Fruit fly (Drosophila melanogaster) whole organism, embryonic: ENCODE results near the gene CG7789.

Experiments
- Adf1 ChIP-seq: fragments of 200-800 bp; sonication (Bioruptor generic); IDR thresholded peaks from 2 replicates; pipeline ENCODE4 v1.3.6; 2022; ENCODE audit warnings: missing biosample characterization, missing genetic modification characterization
- Awh ChIP-seq: fragments of 200-800 bp; sonication (Bioruptor generic); IDR thresholded peaks from 2 replicates; pipeline ENCODE4, ENCODE4 v1.3.6; 2022; ENCODE audit warnings: missing biosample characterization, missing genetic modification characterization
- B-H2 ChIP-seq: fragments of 200-800 bp; sonication (Bioruptor generic); optimal IDR thresholded peaks from 2 replicates; lab custom pipeline; 2018; ENCODE audit warnings: missing biosample characterization, mild to moderate bottlenecking, missing genetic modification characterization
- Bgb ChIP-seq: fragments of 200-800 bp; sonication (Bioruptor generic); IDR thresholded peaks from 2 replicates; pipeline ENCODE4 v1.3.6; 2022; ENCODE audit warnings: missing biosample characterization, missing genetic modification characterization; ENCODE audit not compliant: partially characterized antibody
- Bteb2 ChIP-seq: fragments of 200-800 bp; sonication (Bioruptor generic); optimal IDR thresholded peaks from 2 replicates; lab custom pipeline; 2016; ENCODE audit warnings: missing biosample characterization, missing genetic modification characterization
- C15 ChIP-seq: fragments of 200-800 bp; sonication (Bioruptor generic); IDR thresholded peaks from 3 replicates; pipeline ENCODE4 v1.3.6; 2022; ENCODE audit warnings: missing biosample characterization, missing genetic modification characterization
- CG10565 ChIP-seq: fragments of 200-800 bp; sonication (Bioruptor generic); optimal IDR thresholded peaks from 3 replicates; lab custom pipeline; 2016; ENCODE audit warnings: missing biosample characterization, mild to moderate bottlenecking, missing genetic modification characterization
- CG12219 ChIP-seq: fragments of 200-800 bp; sonication (Bioruptor generic); optimal IDR thresholded peaks from 3 replicates; lab custom pipeline; 2018; ENCODE audit warnings: missing biosample characterization, mild to moderate bottlenecking, missing genetic modification characterization
- CG12659 ChIP-seq: fragments of 200-800 bp; sonication (Bioruptor generic); optimal IDR thresholded peaks from 3 replicates; lab custom pipeline; 2017; ENCODE audit warnings: mild to moderate bottlenecking, missing biosample characterization, missing genetic modification reagents, missing genetic modification characterization
- CG17612 ChIP-seq: fragments of 200-800 bp; sonication (Bioruptor generic); IDR thresholded peaks from 2 replicates; pipeline ENCODE4 v1.3.6; 2022; ENCODE audit warnings: missing biosample characterization, missing genetic modification characterization
- CG18262 ChIP-seq: fragments of 200-800 bp; optimal IDR thresholded peaks from 3 replicates; lab custom pipeline; 2019; ENCODE audit warnings: missing biosample characterization, mild to moderate bottlenecking, missing genetic modification characterization, moderate library complexity
- CG18599 ChIP-seq: fragments of 200-800 bp; sonication (Bioruptor generic); optimal IDR thresholded peaks from 3 replicates; lab custom pipeline; 2017; ENCODE audit warnings: missing biosample characterization, missing genetic modification characterization, mild to moderate bottlenecking, moderate library complexity, missing genetic modification reagents
- CG2120 ChIP-seq: fragments of 200-800 bp; sonication (Bioruptor generic); optimal IDR thresholded peaks from 3 replicates; lab custom pipeline; 2016; ENCODE audit warnings: missing biosample characterization, missing genetic modification characterization
- CG2712 ChIP-seq: fragments of 200-800 bp; optimal IDR thresholded peaks from 3 replicates; lab custom pipeline; 2019; ENCODE audit warnings: missing biosample characterization, mild to moderate bottlenecking, missing genetic modification characterization, moderate library complexity
- CG5245 ChIP-seq: fragments of 200-800 bp; sonication (Bioruptor generic); optimal IDR thresholded peaks from 3 replicates; lab custom pipeline; 2016; ENCODE audit warnings: missing biosample characterization, missing genetic modification characterization
- CG6272 ChIP-seq: fragments of 200-800 bp; sonication (Bioruptor generic); IDR thresholded peaks from 2 replicates; pipeline ENCODE4 v1.3.6; 2022; ENCODE audit warnings: missing biosample characterization, missing genetic modification characterization
- CG6689 ChIP-seq: fragments of 200-800 bp; sonication (Bioruptor generic); IDR thresholded peaks from 2 replicates; pipeline ENCODE4 v1.3.6; 2022; ENCODE audit warnings: missing biosample characterization, missing genetic modification characterization
- CG7987 ChIP-seq: fragments of 200-800 bp; sonication (Bioruptor generic); optimal IDR thresholded peaks from 2 replicates; lab custom pipeline; 2018; ENCODE audit warnings: missing biosample characterization, mild to moderate bottlenecking, missing genetic modification characterization, moderate library complexity
- CG8388 ChIP-seq: fragments of 200-800 bp; sonication (Bioruptor generic); optimal IDR thresholded peaks from 2 replicates; lab custom pipeline; 2019; ENCODE audit warnings: missing biosample characterization, mild to moderate bottlenecking, missing genetic modification characterization, moderate library complexity
- D ChIP-seq, 2 experiments: fragments of 200-800 bp in 1 of 2; fragments of >200 bp in 1 of 2; sonication (Bioruptor generic) in 1 of 2; optimal IDR thresholded peaks; 2 replicates in 1 of 2; 3 replicates in 1 of 2; lab custom pipeline; 2017; ENCODE audit warnings: mild to moderate bottlenecking in 1 of 2, missing biosample characterization in 1 of 2, missing genetic modification characterization in 1 of 2, missing genetic modification reagents in 1 of 2
- Dek ChIP-seq: fragments of 200-800 bp; sonication (Bioruptor generic); optimal IDR thresholded peaks from 3 replicates; lab custom pipeline; 2019; ENCODE audit warnings: missing biosample characterization, mild to moderate bottlenecking, missing genetic modification characterization, moderate library complexity
- Dfd ChIP-seq, 2 experiments: fragments of >200 bp; optimal IDR thresholded peaks; 2 replicates each; lab custom pipeline; 2017; ENCODE audit warnings: missing biosample characterization in 2 of 2, missing genetic modification characterization in 2 of 2
- Dip2 ChIP-seq: fragments of 200-800 bp; sonication (Bioruptor generic); IDR thresholded peaks from 2 replicates; pipeline ENCODE4 v1.3.6; 2022; ENCODE audit warnings: missing biosample characterization, missing genetic modification characterization
- E2f2 ChIP-seq: fragments of 200-800 bp; sonication (Bioruptor generic); IDR thresholded peaks from 2 replicates; pipeline ENCODE4 v1.3.6; 2022; ENCODE audit warnings: missing biosample characterization, missing genetic modification characterization
- HLH3B ChIP-seq: fragments of 200-800 bp; sonication (Bioruptor generic); IDR thresholded peaks from 2 replicates; pipeline ENCODE4 v1.3.6; 2022; ENCODE audit warnings: missing biosample characterization, missing genetic modification characterization
- HmgD ChIP-seq: fragments of 200-800 bp; sonication (Bioruptor generic); optimal IDR thresholded peaks from 3 replicates; lab custom pipeline; 2016; ENCODE audit warnings: missing biosample characterization, missing genetic modification characterization
- HmgZ ChIP-seq: fragments of 200-800 bp; sonication (Bioruptor generic); optimal IDR thresholded peaks from 2 replicates; lab custom pipeline; 2018; ENCODE audit warnings: missing biosample characterization, mild to moderate bottlenecking, missing genetic modification characterization
- MTF-1 ChIP-seq: fragments of 200-800 bp; sonication (Bioruptor generic); optimal IDR thresholded peaks from 2 replicates; lab custom pipeline; 2018; ENCODE audit warnings: missing biosample characterization, mild to moderate bottlenecking, missing genetic modification characterization, borderline replicate concordance
- Mad ChIP-seq: fragments of 200-800 bp; sonication (Bioruptor generic); optimal IDR thresholded peaks from 2 replicates; lab custom pipeline; 2016; ENCODE audit warnings: missing biosample characterization, missing genetic modification characterization
- Mrtf ChIP-seq: fragments of 200-800 bp; sonication (Bioruptor generic); IDR thresholded peaks from 3 replicates; pipeline ENCODE4 v1.3.6; 2022; ENCODE audit warnings: missing biosample characterization, missing genetic modification characterization
- Pdp1 ChIP-seq, 2 experiments: fragments of 200-800 bp; sonication (Bioruptor generic); optimal IDR thresholded peaks; 3 replicates each; lab custom pipeline; 2016; ENCODE audit warnings: missing biosample characterization in 2 of 2, missing genetic modification characterization in 2 of 2, mild to moderate bottlenecking in 1 of 2, moderate library complexity in 1 of 2
- Ptx1 ChIP-seq: fragments of 200-800 bp; sonication (Bioruptor generic); IDR thresholded peaks from 2 replicates; pipeline ENCODE4 v1.3.6; 2022; ENCODE audit warnings: missing biosample characterization, missing genetic modification characterization
- Taf1 ChIP-seq: fragments of 200-800 bp; sonication (Bioruptor generic); IDR thresholded peaks from 2 replicates; pipeline ENCODE4 v1.3.6; 2022; ENCODE audit warnings: missing biosample characterization, missing genetic modification characterization
- Tbp ChIP-seq: fragments of >200 bp; optimal IDR thresholded peaks from 2 replicates; lab custom pipeline; 2018; ENCODE audit warnings: missing biosample characterization, missing genetic modification characterization
- al ChIP-seq: fragments of 200-800 bp; sonication (Bioruptor generic); IDR thresholded peaks from 2 replicates; pipeline ENCODE4 v1.3.6; 2022; ENCODE audit warnings: missing biosample characterization, missing genetic modification characterization
- az2 ChIP-seq: fragments of 200-800 bp; sonication (Bioruptor generic); optimal IDR thresholded peaks from 3 replicates; lab custom pipeline; 2016; ENCODE audit warnings: missing biosample characterization, missing genetic modification characterization
- cg ChIP-seq: fragments of 200-800 bp; sonication (Bioruptor generic); optimal IDR thresholded peaks from 3 replicates; lab custom pipeline; 2019; ENCODE audit warnings: missing biosample characterization, mild to moderate bottlenecking, missing genetic modification characterization, moderate library complexity
- disco-r ChIP-seq: fragments of 200-800 bp; sonication (Bioruptor generic); optimal IDR thresholded peaks from 2 replicates; lab custom pipeline; 2016; ENCODE audit warnings: missing biosample characterization, missing genetic modification characterization
- ken ChIP-seq: fragments of 200-800 bp; sonication (Bioruptor generic); IDR thresholded peaks from 3 replicates; pipeline ENCODE4 v1.3.6; 2022; ENCODE audit warnings: missing biosample characterization, missing genetic modification characterization
- kni ChIP-seq: fragments of 200-800 bp; sonication (Bioruptor generic); optimal IDR thresholded peaks from 3 replicates; lab custom pipeline; 2017; ENCODE audit warnings: mild to moderate bottlenecking, missing biosample characterization, missing genetic modification reagents, missing genetic modification characterization
- nerfin-2 ChIP-seq: fragments of 200-800 bp; sonication (Bioruptor generic); IDR thresholded peaks from 2 replicates; pipeline ENCODE4 v1.3.6; 2022; ENCODE audit warnings: missing biosample characterization, missing genetic modification characterization; ENCODE audit not compliant: partially characterized antibody
- otp ChIP-seq: fragments of 200-800 bp; sonication (Bioruptor generic); IDR thresholded peaks from 3 replicates; pipeline ENCODE4, ENCODE4 v1.3.6; 2022; ENCODE audit warnings: missing biosample characterization, missing genetic modification characterization
- prd ChIP-seq, 3 experiments: fragments of >200 bp in 2 of 3; fragments of 200-800 bp in 1 of 3; sonication (Bioruptor generic) in 1 of 3; optimal IDR thresholded peaks in 2 of 3; IDR thresholded peaks in 1 of 3; 2 replicates in 2 of 3; 3 replicates in 1 of 3; pipeline versions ENCODE4 v1.3.6 to Lab custom; 2017 to 2022; ENCODE audit warnings: missing biosample characterization in 1 of 3, missing genetic modification characterization in 1 of 3
- psq ChIP-seq: fragments of 200-800 bp; sonication (Bioruptor generic); optimal IDR thresholded peaks from 2 replicates; lab custom pipeline; 2017; ENCODE audit warnings: missing biosample characterization, missing genetic modification characterization
- repo ChIP-seq: fragments of 200-800 bp; sonication (Bioruptor generic); optimal IDR thresholded peaks from 2 replicates; lab custom pipeline; 2016; ENCODE audit warnings: missing biosample characterization, missing genetic modification characterization
- stwl ChIP-seq: fragments of 200-800 bp; sonication (Bioruptor generic); optimal IDR thresholded peaks from 3 replicates; lab custom pipeline; 2018; ENCODE audit warnings: missing biosample characterization, mild to moderate bottlenecking, missing genetic modification characterization, moderate library complexity
- tin ChIP-seq: fragments of 200-800 bp; sonication (Bioruptor generic); optimal IDR thresholded peaks from 3 replicates; lab custom pipeline; 2016; ENCODE audit warnings: missing biosample characterization, missing genetic modification characterization
- trh ChIP-seq: fragments of 200-800 bp; sonication (Bioruptor generic); optimal IDR thresholded peaks from 2 replicates; lab custom pipeline; 2016; ENCODE audit warnings: missing biosample characterization, missing genetic modification characterization
- unc-4 ChIP-seq: fragments of 200-800 bp; sonication (Bioruptor generic); IDR thresholded peaks from 2 replicates; pipeline ENCODE4 v1.3.6; 2022; ENCODE audit warnings: missing biosample characterization, missing genetic modification characterization; ENCODE audit not compliant: partially characterized antibody

Gene CG7789

DNA sequence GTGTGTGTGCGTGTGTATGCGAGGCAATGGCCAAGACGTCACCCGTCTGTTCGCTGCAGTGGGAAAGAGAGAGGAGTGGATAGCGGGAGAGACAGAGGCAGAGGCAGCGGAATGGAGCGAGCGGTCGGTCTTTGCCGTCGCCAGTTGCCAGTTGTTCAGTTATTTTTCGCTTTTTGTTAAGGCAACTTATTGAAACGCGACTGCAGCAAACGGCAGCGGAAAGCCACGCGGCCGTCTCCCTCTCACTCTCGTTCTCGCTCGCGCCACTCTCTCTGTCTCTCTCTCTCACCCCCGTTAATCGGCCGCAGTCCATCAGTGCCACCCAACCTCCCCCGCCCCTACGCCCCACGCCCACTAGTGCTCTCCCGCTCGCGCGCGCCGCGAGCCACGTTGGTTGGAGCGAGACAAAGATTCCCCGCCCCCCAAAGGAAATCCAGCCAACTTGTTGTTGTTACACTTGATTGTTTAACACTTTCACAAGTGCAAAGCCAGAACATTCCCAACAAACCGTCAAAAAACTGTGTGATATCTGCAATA is 30.1 kb upstream of the CG7789 start (continued):
- TF ChIP-seq Awh (no peak), kni (peak; percentile 82), CG5245 (GFP tag; lab: Kevin White, UChicago) (no peak), otp (0 out of 3 replicates have a peak, but pooled peaks have one; percentile 67), repo (GFP tag; lab: Kevin White, UChicago) (no peak), CG10565 (no peak), ken (GFP tag; lab: Robert Waterston, UW) (no peak), prd (optimal IDR thresholded peaks at IDR 0.05; lab: Kevin White, UChicago) (no peak), prd (GFP tag; IDR thresholded peaks at IDR 0.05; lab: Robert Waterston, UW) (no peak), Ptx1 (peak; percentile 16; the same call in 1 of the 2 replicates), E2f2 (0 out of 2 replicates have a peak, but pooled peaks have one; percentile 20), Dfd (GFP tag; optimal IDR thresholded peaks at IDR 0.05; lab: Kevin White, UChicago) (no peak), psq (GFP tag; lab: Kevin White, UChicago) (peak; percentile 76), Adf1 (GFP tag; lab: Robert Waterston, UW) (peak; percentile 89), MTF-1 (no peak), Bteb2 (GFP tag; lab: Kevin White, UChicago) (no peak), CG6689 (GFP tag; lab: Robert Waterston, UW) (no peak; the same call in 1 of the 2 replicates), Pdp1 (GFP tag; optimal IDR thresholded peaks at IDR 0.05; lab: Kevin White, UChicago) (no peak), Mad (GFP tag; lab: Kevin White, UChicago) (no peak), CG17612 (no peak), C15 (GFP tag; lab: Robert Waterston, UW) (no peak), Mrtf (no peak), B-H2 (peak; percentile 11), stwl (tag; lab: Kevin White, UChicago) (peak; percentile 5), CG8388 (GFP tag; lab: Kevin White, UChicago) (no peak), cg (peak; percentile 93), CG6272 (GFP tag; lab: Robert Waterston, UW) (no peak), CG18599 (peak; percentile 69), HmgD (GFP tag; lab: Kevin White, UChicago) (peak; percentile 46), Dek (tag; lab: Kevin White, UChicago) (no peak), D (optimal IDR thresholded peaks at IDR 0.05; lab: Kevin White, UChicago) (no peak), D (GFP tag; optimal IDR thresholded peaks at IDR 0.05; lab: Kevin White, UChicago) (peak; percentile 8), trh (GFP tag; lab: Kevin White, UChicago) (no peak), CG7987 (GFP tag; lab: Kevin White, UChicago) (no peak), tin (GFP tag; lab: Kevin White, UChicago) (no peak), Bgb (GFP tag; lab: Robert Waterston, UW) (peak; percentile 72), nerfin-2 (peak; percentile 41; the same call in 1 of the 2 replicates), HmgZ (tag; lab: Kevin White, UChicago) (peak; percentile 80), al (GFP tag; lab: Robert Waterston, UW) (0 out of 2 replicates have a peak, but pooled peaks have one; percentile 19), az2 (GFP tag; lab: Kevin White, UChicago) (no peak), CG2120 (GFP tag; lab: Kevin White, UChicago) (no peak), CG18262 (tag; lab: Kevin White, UChicago) (no peak), Tbp (GFP tag; lab: Kevin White, UChicago) (no peak), HLH3B (GFP tag; lab: Robert Waterston, UW) (no peak), CG2712 (tag; lab: Kevin White, UChicago) (no peak), Taf1 (peak; percentile 22; the same call in 1 of the 2 replicates), disco-r (no peak), CG12659 (GFP tag; lab: Kevin White, UChicago) (peak; percentile 17), CG12219 (peak; percentile 15), Dip2 (no peak), unc-4 (GFP tag; lab: Robert Waterston, UW) (peak; percentile 34; the same call in 1 of the 2 replicates)
